Fruit fly (Drosophila melanogaster): ENCODE measurements around the gene HIP.

Gene HIP

DNA sequence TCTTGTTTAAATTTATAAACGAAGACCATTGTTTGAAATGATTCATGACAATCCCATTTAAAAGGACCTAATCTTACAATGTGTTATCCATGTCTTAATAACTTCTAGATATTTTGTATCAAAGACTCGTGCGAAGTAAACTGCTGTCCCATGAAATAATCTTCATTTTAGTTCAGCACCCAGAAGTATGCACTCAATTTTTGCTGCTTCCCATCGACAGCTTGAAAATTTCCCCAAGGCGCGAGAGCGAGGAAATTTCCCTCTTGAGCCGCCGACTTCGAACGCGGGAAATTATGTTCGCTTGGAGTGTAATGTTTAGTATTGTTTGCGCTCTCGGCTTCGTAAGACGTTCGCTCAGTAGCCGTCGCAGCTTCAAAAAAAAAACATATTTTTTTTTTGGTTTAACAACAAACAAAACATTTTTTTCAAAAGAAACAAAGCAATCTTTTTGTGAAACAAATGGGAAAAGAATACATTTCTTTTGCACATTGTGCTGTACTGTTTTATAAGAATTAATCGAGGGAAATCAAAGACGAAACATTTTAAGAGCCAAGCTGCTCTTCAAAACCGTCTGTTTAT is 36.9 kb downstream of the HIP start (continued):
- TF ChIP-seq CG12236 (GFP tag; optimal IDR thresholded peaks at IDR 0.05) (no peak), CG6689 (GFP tag; IDR thresholded peaks at IDR 0.05) (no peak), amos (GFP tag; IDR thresholded peaks at IDR 0.05; ENCODE audit: partially characterized antibody) (no peak), Lpt (GFP tag; optimal IDR thresholded peaks at IDR 0.05) (no peak)

- TF ChIP-seq Scr (GFP tag; IDR thresholded peaks at IDR 0.05; ENCODE audit: partially characterized antibody), result no peak
- no peak for TF ChIP-seq H2.0 (GFP tag; IDR thresholded peaks at IDR 0.05)
- no peak for TF ChIP-seq ATbp (GFP tag; optimal IDR thresholded peaks at IDR 0.05)
- no peak for TF ChIP-seq Sry-β (GFP tag; optimal IDR thresholded peaks at IDR 0.05)
- no peak for TF ChIP-seq Side (GFP tag; optimal IDR thresholded peaks at IDR 0.05)
- TF ChIP-seq bowl (GFP tag; IDR thresholded peaks at IDR 0.05), result no peak
- no peak for TF ChIP-seq CG1792 (GFP tag; optimal IDR thresholded peaks at IDR 0.05)
- no peak for TF ChIP-seq Hey (tag; optimal IDR thresholded peaks at IDR 0.05)
- TF ChIP-seq usp (GFP tag; optimal IDR thresholded peaks at IDR 0.05), result no peak
- no peak for TF ChIP-seq CG6791 (GFP tag; IDR thresholded peaks at IDR 0.05; ENCODE audit: partially characterized antibody)
- no peak for TF ChIP-seq Ravus (GFP tag; IDR thresholded peaks at IDR 0.05)
- no peak for TF ChIP-seq CG4617 (GFP tag; optimal IDR thresholded peaks at IDR 0.05; ENCODE audit: borderline replicate concordance)
- TF ChIP-seq Pdp1 (GFP tag; optimal IDR thresholded peaks at IDR 0.05), result peak in 1 of 2 experiments; percentile 44
- no peak for TF ChIP-seq slbo (GFP tag; IDR thresholded peaks at IDR 0.05)
- TF ChIP-seq CG18476 (GFP tag; optimal IDR thresholded peaks at IDR 0.05), result peak; percentile 95
- peak; percentile 2 for TF ChIP-seq CG18262 (tag; optimal IDR thresholded peaks at IDR 0.05)
- TF ChIP-seq CG17359 (tag; optimal IDR thresholded peaks at IDR 0.05), result no peak
- TF ChIP-seq Oaz (GFP tag; IDR thresholded peaks at IDR 0.05), result no peak
- TF ChIP-seq Adf1 (GFP tag; IDR thresholded peaks at IDR 0.05), result no peak
- no peak for TF ChIP-seq CG32532 (GFP tag; IDR thresholded peaks at IDR 0.05)
- no peak for TF ChIP-seq CG12155 (GFP tag; optimal IDR thresholded peaks at IDR 0.05)
- no peak for TF ChIP-seq psq (GFP tag; optimal IDR thresholded peaks at IDR 0.05)
- TF ChIP-seq jing (GFP tag; optimal IDR thresholded peaks at IDR 0.05), result no peak
- no peak for TF ChIP-seq CG10654 (GFP tag; optimal IDR thresholded peaks at IDR 0.05)
- no peak for TF ChIP-seq stwl (tag; optimal IDR thresholded peaks at IDR 0.05)
- no peak for TF ChIP-seq fd96Cb (tag; optimal IDR thresholded peaks at IDR 0.05)
- no peak for TF ChIP-seq CG7745 (tag; optimal IDR thresholded peaks at IDR 0.05)
- TF ChIP-seq cad (GFP tag; optimal IDR thresholded peaks at IDR 0.05), result no peak
- TF ChIP-seq CG2116 (GFP tag; optimal IDR thresholded peaks at IDR 0.05), result no peak
- TF ChIP-seq lab (GFP tag; optimal IDR thresholded peaks at IDR 0.05), result no peak
- no peak for TF ChIP-seq CG15601 (tag; optimal IDR thresholded peaks at IDR 0.05)
- no peak for TF ChIP-seq ham (GFP tag; IDR thresholded peaks at IDR 0.05)
- no peak for TF ChIP-seq bcd (GFP tag; optimal IDR thresholded peaks at IDR 0.05)
- no peak for TF ChIP-seq Abd-B (GFP tag; optimal IDR thresholded peaks at IDR 0.05)
- no peak for TF ChIP-seq NfI (GFP tag; optimal IDR thresholded peaks at IDR 0.05)
- TF ChIP-seq zf30C (GFP tag; optimal IDR thresholded peaks at IDR 0.05), result peak; percentile 88
- TF ChIP-seq CG15514 (GFP tag; optimal IDR thresholded peaks at IDR 0.05), result no peak
- TF ChIP-seq CG5180 (GFP tag; optimal IDR thresholded peaks at IDR 0.05), result no peak
- no peak for TF ChIP-seq NFAT (GFP tag; IDR thresholded peaks at IDR 0.05)
- no peak for TF ChIP-seq tio (GFP tag; optimal IDR thresholded peaks at IDR 0.05)
- peak; percentile 3 for TF ChIP-seq CG1603 (tag; optimal IDR thresholded peaks at IDR 0.05)
- TF ChIP-seq zfh1 (GFP tag; IDR thresholded peaks at IDR 0.05), result peak; percentile 49; the same call in 2 of the 3 replicates
- TF ChIP-seq ttk (GFP tag; IDR thresholded peaks at IDR 0.05), result no peak
- TF ChIP-seq abd-A (tag; optimal IDR thresholded peaks at IDR 0.05), result no peak
- peak; percentile 6 for TF ChIP-seq phol (tag; optimal IDR thresholded peaks at IDR 0.05)
Measured at dm6 chrX:3837628-3838027, 38.7 kb downstream of the HIP start.
